Worm (Caenorhabditis elegans) whole organism, L1 larva: ENCODE results near the gene F37H8.5.

Source experiments
- aly-2 ChIP-seq: fragments of 150-350 bp; optimal IDR thresholded peaks from 2 replicates; lab custom pipeline; 2014; ENCODE audit warnings: missing biosample characterization, missing genetic modification characterization
- ama-1 ChIP-seq: fragments of 150-350 bp; optimal IDR thresholded peaks from 2 replicates; lab custom pipeline; 2014
- ceh-8 ChIP-seq: fragments of 200-800 bp; sonication (Bioruptor generic); optimal IDR thresholded peaks from 2 replicates; lab custom pipeline; 2018; ENCODE audit warnings: mild to moderate bottlenecking, missing genetic modification characterization, moderate library complexity, missing compliant biosample characterization
- egl-27 ChIP-seq, 2 experiments: fragments of 150-350 bp in 1 of 2; sonication (generic microtip); optimal IDR thresholded peaks; 3 replicates each; lab custom pipeline; 2017 to 2018; ENCODE audit warnings: missing biosample characterization in 2 of 2, missing genetic modification characterization in 2 of 2, missing genetic modification reagents in 2 of 2
- hpl-2 ChIP-seq: fragments of 150-350 bp; optimal IDR thresholded peaks from 2 replicates; lab custom pipeline; 2014; ENCODE audit warnings: missing biosample characterization, missing genetic modification reagents, missing genetic modification characterization
- irx-1 ChIP-seq: sonication (generic microtip); optimal IDR thresholded peaks from 2 replicates; lab custom pipeline; 2016; ENCODE audit warnings: missing genetic modification characterization, missing compliant biosample characterization
- lin-13 ChIP-seq: fragments of 150-350 bp; optimal IDR thresholded peaks from 2 replicates; lab custom pipeline; 2014; ENCODE audit warnings: missing biosample characterization, missing genetic modification reagents, missing genetic modification characterization
- lin-15B ChIP-seq: fragments of 150-350 bp; sonication (generic microtip); optimal IDR thresholded peaks from 3 replicates; lab custom pipeline; 2014; ENCODE audit warnings: missing biosample characterization, missing genetic modification characterization
- mdl-1 ChIP-seq, 2 experiments: fragments of 150-350 bp; optimal IDR thresholded peaks; 2 replicates each; lab custom pipeline; 2014 to 2017; ENCODE audit warnings: missing biosample characterization in 2 of 2, missing genetic modification characterization in 2 of 2, inconsistent platforms in 1 of 2
- nhr-77 ChIP-seq: fragments of 150-350 bp; optimal IDR thresholded peaks from 2 replicates; lab custom pipeline; 2014; ENCODE audit warnings: missing biosample characterization, missing genetic modification characterization
- pag-3 ChIP-seq: sonication (generic microtip); optimal IDR thresholded peaks from 2 replicates; lab custom pipeline; 2017; ENCODE audit warnings: missing genetic modification characterization, mild to moderate bottlenecking, missing compliant biosample characterization, antibody characterized with exemption, borderline replicate concordance; ENCODE audit not compliant: insufficient read depth
- snpc-4 ChIP-seq: fragments of 150-350 bp; optimal IDR thresholded peaks from 2 replicates; lab custom pipeline; 2014; ENCODE audit warnings: missing biosample characterization, missing genetic modification characterization
- unc-30 ChIP-seq: sonication (generic microtip); optimal IDR thresholded peaks from 2 replicates; lab custom pipeline; 2017; ENCODE audit warnings: missing biosample characterization, missing genetic modification characterization

ce11 chrII:11188026-11188425 lies at the start of gene F37H8.5:
- no peak for TF ChIP-seq snpc-4 (tag; lab: Kevin White, UChicago)
- TF ChIP-seq nhr-77 (tag; lab: Kevin White, UChicago): no peak
- TF ChIP-seq pag-3 (tag; lab: Kevin White, UChicago): no peak
- TF ChIP-seq aly-2 (tag; lab: Kevin White, UChicago): no peak
- TF ChIP-seq mdl-1 (tag; optimal IDR thresholded peaks at IDR 0.05; lab: Kevin White, UChicago): no peak
- TF ChIP-seq lin-13 (GFP tag; lab: Kevin White, UChicago): no peak
- no peak for TF ChIP-seq egl-27 (tag; optimal IDR thresholded peaks at IDR 0.05; lab: Kevin White, UChicago)
- no peak for TF ChIP-seq irx-1
- TF ChIP-seq hpl-2 (GFP tag; lab: Kevin White, UChicago): no peak
- no peak for TF ChIP-seq ama-1 (lab: Kevin White, UChicago)
- TF ChIP-seq lin-15B: no peak
- TF ChIP-seq ceh-8 (GFP tag; lab: Kevin White, UChicago): no peak
- no peak for TF ChIP-seq unc-30 (tag; lab: Kevin White, UChicago)
